Fruit fly (Drosophila melanogaster): ENCODE results near the gene CG8997.

CG8997 gene

dm6 chr2L:13881387-13881902, 36.3 kb upstream of the CG8997 start:
- TF ChIP-seq Fer1 (GFP tag; optimal IDR thresholded peaks at IDR 0.05), result no peak
- TF ChIP-seq sd (tag; optimal IDR thresholded peaks at IDR 0.05), result peak; percentile 24
- TF ChIP-seq Med (GFP tag), result peak; percentile 10
- TF ChIP-seq exex (tag; optimal IDR thresholded peaks at IDR 0.05), result peak; percentile 34
- 0 out of 4 replicates have a peak, but pooled peaks have one; percentile 12 for TF ChIP-seq chinmo (GFP tag; IDR thresholded peaks at IDR 0.05; ENCODE audit: partially characterized antibody)
- TF ChIP-seq CG34376 (GFP tag; optimal IDR thresholded peaks at IDR 0.05), result peak; percentile 17
- TF ChIP-seq CG3065 (GFP tag; optimal IDR thresholded peaks at IDR 0.05), result no peak
- TF ChIP-seq gcm (GFP tag; optimal IDR thresholded peaks at IDR 0.05), result no peak
- TF ChIP-seq otp (GFP tag; IDR thresholded peaks at IDR 0.05), result no peak
- no peak for TF ChIP-seq Hr51 (GFP tag; optimal IDR thresholded peaks at IDR 0.05)
- TF ChIP-seq sug (tag; optimal IDR thresholded peaks at IDR 0.05), result peak; percentile 88
- TF ChIP-seq CG6175 (GFP tag; IDR thresholded peaks at IDR 0.05), result no peak
- no peak for TF ChIP-seq ind (GFP tag; optimal IDR thresholded peaks at IDR 0.05)
- TF ChIP-seq Ssrp (tag; optimal IDR thresholded peaks at IDR 0.05), result no peak
- no peak for TF ChIP-seq CG3847 (GFP tag; IDR thresholded peaks at IDR 0.05)
- TF ChIP-seq CG15073 (GFP tag; optimal IDR thresholded peaks at IDR 0.05), result peak; percentile 41
- TF ChIP-seq CG31441 (GFP tag; IDR thresholded peaks at IDR 0.05), result no peak
- TF ChIP-seq PHDP (tag; optimal IDR thresholded peaks at IDR 0.05), result no peak
- TF ChIP-seq ATbp (GFP tag; optimal IDR thresholded peaks at IDR 0.05), result no peak
- TF ChIP-seq grn (GFP tag; optimal IDR thresholded peaks at IDR 0.05), result peak; percentile 76
- TF ChIP-seq HHEX (GFP tag; optimal IDR thresholded peaks at IDR 0.05), result no peak
- no peak for TF ChIP-seq CG34224 (GFP tag; IDR thresholded peaks at IDR 0.05; ENCODE audit: partially characterized antibody)
- TF ChIP-seq CG2199 (GFP tag; IDR thresholded peaks at IDR 0.05), result 0 out of 3 replicates have a peak, but pooled peaks have one; percentile 58

dm6 chr2L:13878801-13879200, 33.7 kb upstream of the CG8997 start:
- TF ChIP-seq CG1792 (GFP tag; optimal IDR thresholded peaks at IDR 0.05) (no peak), CG11093 (GFP tag; IDR thresholded peaks at IDR 0.05) (no peak), CG9817 (tag; optimal IDR thresholded peaks at IDR 0.05) (no peak), nerfin-1 (tag; optimal IDR thresholded peaks at IDR 0.05) (peak; percentile 18), CG8281 (tag; optimal IDR thresholded peaks at IDR 0.05) (no peak), fd96Cb (tag; optimal IDR thresholded peaks at IDR 0.05) (no peak), dimm (GFP tag; IDR thresholded peaks at IDR 0.05) (no peak), CG13424 (tag; optimal IDR thresholded peaks at IDR 0.05) (peak; percentile 3), HmgZ (tag; optimal IDR thresholded peaks at IDR 0.05) (no peak), Max (GFP tag; optimal IDR thresholded peaks at IDR 0.05) (no peak), cato (GFP tag; optimal IDR thresholded peaks at IDR 0.05; ENCODE audit: borderline replicate concordance) (no peak), CG10431 (GFP tag; optimal IDR thresholded peaks at IDR 0.05) (no peak), CG10209 (GFP tag; optimal IDR thresholded peaks at IDR 0.05) (no peak), Hmr (GFP tag; optimal IDR thresholded peaks at IDR 0.05) (peak; percentile 12), mam (GFP tag; optimal IDR thresholded peaks at IDR 0.05) (no peak), MESR4 (GFP tag; optimal IDR thresholded peaks at IDR 0.05) (no peak), CG3847 (GFP tag; IDR thresholded peaks at IDR 0.05) (peak; percentile 16; the same call in 1 of the 2 replicates), CG30431 (GFP tag; optimal IDR thresholded peaks at IDR 0.05) (no peak), Mad (GFP tag; optimal IDR thresholded peaks at IDR 0.05) (peak; percentile 17), zf30C (GFP tag; optimal IDR thresholded peaks at IDR 0.05) (no peak), maf-S (GFP tag; optimal IDR thresholded peaks at IDR 0.05) (no peak), chif (GFP tag; optimal IDR thresholded peaks at IDR 0.05) (peak in 1 of 2 experiments; percentile 24), MTF-1 (GFP tag; optimal IDR thresholded peaks at IDR 0.05; ENCODE audit: borderline replicate concordance) (peak; percentile 7), slbo (GFP tag; IDR thresholded peaks at IDR 0.05) (0 out of 2 replicates have a peak, but pooled peaks have one; percentile 25), Nf-YB (GFP tag; optimal IDR thresholded peaks at IDR 0.05) (no peak), CG6254 (GFP tag; optimal IDR thresholded peaks at IDR 0.05) (no peak), CG32767 (GFP tag; IDR thresholded peaks at IDR 0.05) (no peak), CG9932 (GFP tag; IDR thresholded peaks at IDR 0.05) (no peak)
